Worm (Caenorhabditis elegans): Measurements from ENCODE around the gene C46C11.4.

DNA sequence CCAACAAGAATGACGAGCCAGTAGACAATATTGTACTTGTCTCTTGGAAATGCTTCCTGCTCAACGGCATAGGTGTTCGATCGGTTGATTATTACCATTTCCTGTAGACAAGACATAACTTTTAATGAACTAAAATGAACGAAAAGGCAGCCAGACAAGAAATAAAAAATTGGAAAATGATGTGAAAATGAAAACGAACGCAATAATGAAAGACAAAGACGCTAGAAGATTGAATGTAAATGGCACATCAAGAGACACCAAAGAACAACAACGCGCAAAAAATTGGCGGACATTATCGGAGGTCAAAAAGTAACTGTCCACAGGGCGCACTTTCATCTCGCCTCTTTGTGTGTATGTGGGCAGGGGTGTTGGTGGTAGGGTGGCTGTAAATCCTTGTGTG, 2.1 kb upstream of the C46C11.4 start, which contains the start of gene ent-5:
- no peak for TF ChIP-seq egl-27 (tag; optimal IDR thresholded peaks at IDR 0.05)
- no peak for TF ChIP-seq fos-1 (tag; optimal IDR thresholded peaks at IDR 0.05)

All from whole organism, L2 larva.